Worm (Caenorhabditis elegans): Measurements from ENCODE around the gene F53C3.11.

ce11 chrII:3954018-3954417, 47.5 kb upstream of the F53C3.11 start:
- TF ChIP-seq unc-62 (GFP tag; optimal IDR thresholded peaks at IDR 0.05) (no peak), nhr-6 (tag; optimal IDR thresholded peaks at IDR 0.05) (no peak), sma-3 (GFP tag; optimal IDR thresholded peaks at IDR 0.05) (peak; percentile 1), fos-1 (tag; optimal IDR thresholded peaks at IDR 0.05) (peak; percentile 70), nhr-129 (tag; optimal IDR thresholded peaks at IDR 0.05) (no peak), mdl-1 (tag; optimal IDR thresholded peaks at IDR 0.05) (no peak)

All from whole organism, L2 larva.